Fruit fly (Drosophila melanogaster): ENCODE results near the gene Vps53.

The Vps53 gene

dm6 chr2L:4385387-4386279 lies at the start of gene Vps53:
Vps53 (minus strand) TSS chr2L:4386062.
- no peak for TF ChIP-seq CG32121 (GFP tag; IDR thresholded peaks at IDR 0.05)
- no peak for TF ChIP-seq CG8301 (tag; optimal IDR thresholded peaks at IDR 0.05)
- no peak for TF ChIP-seq EcR (GFP tag; optimal IDR thresholded peaks at IDR 0.05)
- no peak for TF ChIP-seq CG12605 (GFP tag; IDR thresholded peaks at IDR 0.05)
- no peak for TF ChIP-seq CG34367 (tag; optimal IDR thresholded peaks at IDR 0.05)
- TF ChIP-seq Pif1A (GFP tag; optimal IDR thresholded peaks at IDR 0.05), result no peak
- no peak for TF ChIP-seq CG4496 (GFP tag; IDR thresholded peaks at IDR 0.05)
- no peak for TF ChIP-seq CG15710 (tag; optimal IDR thresholded peaks at IDR 0.05)
- no peak for TF ChIP-seq CG17806 (tag; optimal IDR thresholded peaks at IDR 0.05)
- no peak for TF ChIP-seq Ets98B (GFP tag; IDR thresholded peaks at IDR 0.05)
- no peak for TF ChIP-seq Snoo (tag; optimal IDR thresholded peaks at IDR 0.05)
- no peak for TF ChIP-seq gl (tag; optimal IDR thresholded peaks at IDR 0.05)
- no peak for TF ChIP-seq D1 (tag; optimal IDR thresholded peaks at IDR 0.05)
- no peak for TF ChIP-seq CG14655 (GFP tag; optimal IDR thresholded peaks at IDR 0.05)
- TF ChIP-seq CG8159 (tag; optimal IDR thresholded peaks at IDR 0.05), result no peak
- TF ChIP-seq CG10348 (GFP tag; IDR thresholded peaks at IDR 0.05), result no peak
- TF ChIP-seq CG9948 (tag; optimal IDR thresholded peaks at IDR 0.05), result no peak
- no peak for TF ChIP-seq fd96Ca (GFP tag; IDR thresholded peaks at IDR 0.05)
- TF ChIP-seq CG13204 (GFP tag; optimal IDR thresholded peaks at IDR 0.05), result no peak

- TF ChIP-seq rn (GFP tag; IDR thresholded peaks at IDR 0.05) (no peak), CG4496 (GFP tag; IDR thresholded peaks at IDR 0.05) (no peak), Snoo (tag; optimal IDR thresholded peaks at IDR 0.05) (no peak), Pif1B (GFP tag; optimal IDR thresholded peaks at IDR 0.05) (no peak), CG8301 (tag; optimal IDR thresholded peaks at IDR 0.05) (no peak), Pif1A (GFP tag; optimal IDR thresholded peaks at IDR 0.05) (no peak), CG17806 (tag; optimal IDR thresholded peaks at IDR 0.05) (no peak)
Measured at dm6 chr2L:4433608-4434007, 47.7 kb upstream of the Vps53 start, which contains the start of the genes CG34177 and CG34178. CG34177 (plus strand) TSS chr2L:4433908. CG34178 (plus strand) TSS chr2L:4433908.

- no peak for TF ChIP-seq CG8301 (tag; optimal IDR thresholded peaks at IDR 0.05)
- TF ChIP-seq CG34367 (tag; optimal IDR thresholded peaks at IDR 0.05), result no peak
- no peak for TF ChIP-seq CG9948 (tag; optimal IDR thresholded peaks at IDR 0.05)
- TF ChIP-seq CG13204 (GFP tag; optimal IDR thresholded peaks at IDR 0.05), result no peak
- TF ChIP-seq Pif1A (GFP tag; optimal IDR thresholded peaks at IDR 0.05), result no peak
- TF ChIP-seq CG32121 (GFP tag; IDR thresholded peaks at IDR 0.05), result no peak
- TF ChIP-seq CG10348 (GFP tag; IDR thresholded peaks at IDR 0.05), result no peak
- no peak for TF ChIP-seq CG15710 (tag; optimal IDR thresholded peaks at IDR 0.05)
- TF ChIP-seq Ets98B (GFP tag; IDR thresholded peaks at IDR 0.05), result no peak
- no peak for TF ChIP-seq fd96Ca (GFP tag; IDR thresholded peaks at IDR 0.05)
- TF ChIP-seq D1 (tag; optimal IDR thresholded peaks at IDR 0.05), result no peak
- TF ChIP-seq rn (GFP tag; IDR thresholded peaks at IDR 0.05), result no peak
- TF ChIP-seq Snoo (tag; optimal IDR thresholded peaks at IDR 0.05), result no peak
Measured at dm6 chr2L:4422154-4422553, 36.3 kb upstream of the Vps53 start.

dm6 chr2L:4418819-4419218 lies 33.0 kb upstream of the Vps53 start:
- TF ChIP-seq CG4496 (GFP tag; IDR thresholded peaks at IDR 0.05), result 0 out of 3 replicates have a peak, but pooled peaks have one; percentile 9
- no peak for TF ChIP-seq CG32121 (GFP tag; IDR thresholded peaks at IDR 0.05)

dm6 chr2L:4417982-4418381 lies 32.1 kb upstream of the Vps53 start:
- TF ChIP-seq EcR (GFP tag; optimal IDR thresholded peaks at IDR 0.05) (no peak), CG12605 (GFP tag; IDR thresholded peaks at IDR 0.05) (peak; percentile 49), CG10348 (GFP tag; IDR thresholded peaks at IDR 0.05) (no peak), Pif1B (GFP tag; optimal IDR thresholded peaks at IDR 0.05) (no peak), CG8301 (tag; optimal IDR thresholded peaks at IDR 0.05) (no peak), CG13204 (GFP tag; optimal IDR thresholded peaks at IDR 0.05) (no peak), gl (tag; optimal IDR thresholded peaks at IDR 0.05) (no peak), CG4496 (GFP tag; IDR thresholded peaks at IDR 0.05) (peak; percentile 39; the same call in 1 of the 3 replicates), fd96Ca (GFP tag; IDR thresholded peaks at IDR 0.05) (peak; percentile 25; the same call in 1 of the 3 replicates), CG15710 (tag; optimal IDR thresholded peaks at IDR 0.05) (no peak)

dm6 chr2L:4416903-4417302 lies 31.0 kb upstream of the Vps53 start:
- TF ChIP-seq CG12605 (GFP tag; IDR thresholded peaks at IDR 0.05) (no peak), CG32121 (GFP tag; IDR thresholded peaks at IDR 0.05) (peak; percentile 56; the same call in 1 of the 2 replicates), CG8301 (tag; optimal IDR thresholded peaks at IDR 0.05) (peak; percentile 35), CG14655 (GFP tag; optimal IDR thresholded peaks at IDR 0.05) (peak; percentile 48), CG8159 (tag; optimal IDR thresholded peaks at IDR 0.05) (peak; percentile 74), D1 (tag; optimal IDR thresholded peaks at IDR 0.05) (no peak), CG15710 (tag; optimal IDR thresholded peaks at IDR 0.05) (peak; percentile 58), CG34367 (tag; optimal IDR thresholded peaks at IDR 0.05) (peak; percentile 51), fd96Ca (GFP tag; IDR thresholded peaks at IDR 0.05) (0 out of 3 replicates have a peak, but pooled peaks have one; percentile 32), Pif1A (GFP tag; optimal IDR thresholded peaks at IDR 0.05) (peak; percentile 0), Ets98B (GFP tag; IDR thresholded peaks at IDR 0.05) (peak; percentile 27; the same call in 1 of the 2 replicates), CG17806 (tag; optimal IDR thresholded peaks at IDR 0.05) (peak; percentile 59), Pif1B (GFP tag; optimal IDR thresholded peaks at IDR 0.05) (peak; percentile 5), EcR (GFP tag; optimal IDR thresholded peaks at IDR 0.05) (no peak), CG9948 (tag; optimal IDR thresholded peaks at IDR 0.05) (peak; percentile 52), Snoo (tag; optimal IDR thresholded peaks at IDR 0.05) (no peak), CG4496 (GFP tag; IDR thresholded peaks at IDR 0.05) (peak; percentile 64; the same call in 1 of the 3 replicates)

Measured in whole organism, pupa.